Worm (Caenorhabditis elegans) whole organism, L2 larva: Measurements from ENCODE around the gene nhr-213.

Experiments
- ZK546.5 ChIP-seq: sonication (generic microtip); optimal IDR thresholded peaks from 2 replicates; lab custom pipeline; 2017; ENCODE audit warnings: missing biosample characterization, missing genetic modification characterization
- alr-1 ChIP-seq: fragments of 150-350 bp; optimal IDR thresholded peaks from 2 replicates; lab custom pipeline; 2014; ENCODE audit warnings: missing biosample characterization, missing genetic modification characterization
- ama-1 ChIP-seq: fragments of 150-350 bp; optimal IDR thresholded peaks from 2 replicates; lab custom pipeline; 2018; ENCODE audit warnings: inconsistent platforms
- ceh-82 ChIP-seq: fragments of 150-350 bp; optimal IDR thresholded peaks from 2 replicates; lab custom pipeline; 2014; ENCODE audit warnings: missing biosample characterization, missing genetic modification characterization
- elt-1 ChIP-seq: fragments of 150-350 bp; optimal IDR thresholded peaks from 2 replicates; lab custom pipeline; 2014; ENCODE audit warnings: missing biosample characterization, missing genetic modification characterization
- fos-1 ChIP-seq: fragments of 150-350 bp; optimal IDR thresholded peaks from 2 replicates; lab custom pipeline; 2014; ENCODE audit warnings: missing biosample characterization, missing genetic modification characterization
- lsy-2 ChIP-seq, 2 experiments: fragments of 150-350 bp in 1 of 2; sonication (generic microtip) in 1 of 2; optimal IDR thresholded peaks; 2 replicates each; lab custom pipeline; 2014 to 2017; ENCODE audit warnings: missing biosample characterization in 2 of 2, missing genetic modification characterization in 2 of 2
- snpc-4 ChIP-seq: fragments of 150-350 bp; optimal IDR thresholded peaks from 2 replicates; lab custom pipeline; 2014; ENCODE audit warnings: missing biosample characterization, missing genetic modification characterization
- unc-62 ChIP-seq: fragments of 150-350 bp; optimal IDR thresholded peaks from 2 replicates; lab custom pipeline; 2014; ENCODE audit warnings: missing biosample characterization, missing genetic modification reagents, missing genetic modification characterization
- zag-1 ChIP-seq: fragments of 150-350 bp; optimal IDR thresholded peaks from 2 replicates; lab custom pipeline; 2014; ENCODE audit warnings: missing biosample characterization, missing genetic modification characterization
- ztf-4 ChIP-seq: fragments of 150-350 bp; optimal IDR thresholded peaks from 2 replicates; lab custom pipeline; 2014; ENCODE audit warnings: missing biosample characterization, missing genetic modification characterization

ce11 chrV:15915307-15915706, 18.7 kb upstream of the nhr-213 start:
- no peak for TF ChIP-seq fos-1
- TF ChIP-seq elt-1 (tag; lab: Kevin White, UChicago), result no peak
- no peak for TF ChIP-seq zag-1 (tag; lab: Kevin White, UChicago)
- TF ChIP-seq unc-62, result no peak
- no peak for TF ChIP-seq ceh-82
- no peak for TF ChIP-seq ZK546.5
- no peak for TF ChIP-seq lsy-2 (tag; optimal IDR thresholded peaks at IDR 0.05; lab: Kevin White, UChicago)
- no peak for TF ChIP-seq ama-1 (lab: Kevin White, UChicago)
- TF ChIP-seq snpc-4 (tag; lab: Kevin White, UChicago), result no peak
- no peak for TF ChIP-seq alr-1 (tag; lab: Kevin White, UChicago)
- TF ChIP-seq ztf-4 (tag; lab: Kevin White, UChicago), result no peak
